Fruit fly (Drosophila melanogaster): ENCODE results near the gene bcn92.

The bcn92 gene

dm6 chrX:2141159-2141853, 8.1 kb downstream of the bcn92 start, which contains the start of gene D2hgdh:
TSS of gene D2hgdh (plus strand) at chrX:2141489.
- TF ChIP-seq lab (GFP tag; optimal IDR thresholded peaks at IDR 0.05) (peak; percentile 38), H2.0 (GFP tag; IDR thresholded peaks at IDR 0.05) (no peak), Dp (GFP tag; optimal IDR thresholded peaks at IDR 0.05) (peak; percentile 20), CG9932 (GFP tag; IDR thresholded peaks at IDR 0.05) (peak; percentile 43), CG3163 (GFP tag; optimal IDR thresholded peaks at IDR 0.05) (peak; percentile 69), Spps (tag; optimal IDR thresholded peaks at IDR 0.05) (no peak), Blimp-1 (GFP tag; optimal IDR thresholded peaks at IDR 0.05) (no peak), dysf (GFP tag; IDR thresholded peaks at IDR 0.05) (peak; percentile 11; the same call in 1 of the 3 replicates), Hey (tag; optimal IDR thresholded peaks at IDR 0.05) (no peak), Meics (GFP tag; optimal IDR thresholded peaks at IDR 0.05) (peak; percentile 8), NFAT (GFP tag; IDR thresholded peaks at IDR 0.05) (0 out of 2 replicates have a peak, but pooled peaks have one; percentile 8), z (GFP tag; IDR thresholded peaks at IDR 0.05) (peak; percentile 76; the same call in 2 of the 3 replicates), Dbx (GFP tag; IDR thresholded peaks at IDR 0.05) (no peak), D19B (GFP tag; optimal IDR thresholded peaks at IDR 0.05) (peak; percentile 28), CG2120 (GFP tag; optimal IDR thresholded peaks at IDR 0.05) (peak; percentile 60), Drgx (GFP tag; IDR thresholded peaks at IDR 0.05) (peak; percentile 53), dm (GFP tag; optimal IDR thresholded peaks at IDR 0.05) (no peak), hkb (optimal IDR thresholded peaks at IDR 0.05) (no peak), hkb (GFP tag; IDR thresholded peaks at IDR 0.05) (no peak), crol (GFP tag; IDR thresholded peaks at IDR 0.05) (peak; percentile 80), E2f2 (GFP tag; IDR thresholded peaks at IDR 0.05) (peak; percentile 42; the same call in 1 of the 2 replicates), sug (tag; optimal IDR thresholded peaks at IDR 0.05) (no peak), CG33213 (GFP tag; optimal IDR thresholded peaks at IDR 0.05) (no peak), Ptx1 (GFP tag; IDR thresholded peaks at IDR 0.05) (0 out of 2 replicates have a peak, but pooled peaks have one; percentile 10), sens (GFP tag) (peak; percentile 62), CG17385 (GFP tag; optimal IDR thresholded peaks at IDR 0.05) (no peak), pan (optimal IDR thresholded peaks at IDR 0.05) (no peak), pan (GFP tag; optimal IDR thresholded peaks at IDR 0.05 in 1 of 2, IDR thresholded peaks at IDR 0.05 in 1 of 2) (peak in 1 of 2 experiments; percentile 24), CG17568 (GFP tag; optimal IDR thresholded peaks at IDR 0.05) (no peak), CG30403 (GFP tag; optimal IDR thresholded peaks at IDR 0.05) (peak; percentile 4), Med (GFP tag) (peak; percentile 79), dpn (GFP tag; optimal IDR thresholded peaks at IDR 0.05) (no peak), CG10431 (GFP tag; optimal IDR thresholded peaks at IDR 0.05) (no peak), grau (tag; optimal IDR thresholded peaks at IDR 0.05) (peak; percentile 37), CG15269 (tag; optimal IDR thresholded peaks at IDR 0.05) (peak; percentile 18), CG18764 (GFP tag; optimal IDR thresholded peaks at IDR 0.05) (no peak), chinmo (GFP tag; IDR thresholded peaks at IDR 0.05; ENCODE audit: partially characterized antibody) (peak; percentile 71; the same call in 1 of the 4 replicates), CG9215 (GFP tag; IDR thresholded peaks at IDR 0.05) (no peak), gro (GFP tag; optimal IDR thresholded peaks at IDR 0.05) (peak; percentile 1), CG32532 (GFP tag; IDR thresholded peaks at IDR 0.05) (peak; percentile 59), CG12071 (GFP tag; optimal IDR thresholded peaks at IDR 0.05) (no peak), CG14860 (GFP tag; IDR thresholded peaks at IDR 0.05; ENCODE audit: partially characterized antibody) (no peak), NfI (GFP tag; optimal IDR thresholded peaks at IDR 0.05) (no peak), chm (GFP tag; IDR thresholded peaks at IDR 0.05) (peak; percentile 10; the same call in 1 of the 2 replicates), run (tag; optimal IDR thresholded peaks at IDR 0.05) (peak; percentile 9), amos (GFP tag; IDR thresholded peaks at IDR 0.05; ENCODE audit: partially characterized antibody) (peak; percentile 23; the same call in 1 of the 2 replicates), Trl (optimal IDR thresholded peaks at IDR 0.05) (peak; percentile 61 to 80), Trl (GFP tag; optimal IDR thresholded peaks at IDR 0.05) (no peak), CG34376 (GFP tag; optimal IDR thresholded peaks at IDR 0.05) (peak; percentile 38), slbo (GFP tag; IDR thresholded peaks at IDR 0.05) (peak; percentile 49), CG13296 (GFP tag; optimal IDR thresholded peaks at IDR 0.05) (peak; percentile 2)

Data from whole organism, embryonic.